Worm (Caenorhabditis elegans): Measurements from ENCODE around the gene mtl-1.

The mtl-1 gene

DNA sequence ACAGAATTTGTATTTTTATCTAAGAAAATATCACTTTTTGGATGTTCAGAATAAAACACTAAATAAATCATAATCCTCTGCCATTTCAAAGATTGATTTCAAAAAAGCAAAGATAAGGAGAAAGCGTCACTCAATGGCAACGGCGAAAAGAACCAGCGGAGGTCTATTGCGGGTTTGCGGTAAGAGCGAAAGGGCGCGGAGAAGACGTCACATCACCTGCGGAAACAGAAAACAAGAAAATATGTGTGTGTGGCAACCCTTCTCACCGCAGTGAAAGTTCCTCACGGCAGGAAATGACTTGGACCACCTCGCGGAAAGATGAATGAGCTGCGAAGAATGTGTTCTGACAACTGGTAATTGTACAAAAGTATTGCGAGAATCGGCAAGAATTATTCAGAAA lies 8.2 kb upstream of the mtl-1 start:
- TF ChIP-seq odd-2 (tag; optimal IDR thresholded peaks at IDR 0.05) (no peak), ceh-31 (tag; optimal IDR thresholded peaks at IDR 0.05) (no peak), Y22D7AL.16 (tag; optimal IDR thresholded peaks at IDR 0.05) (no peak), ceh-19 (GFP tag; optimal IDR thresholded peaks at IDR 0.05) (no peak), hlh-13 (GFP tag; optimal IDR thresholded peaks at IDR 0.05) (no peak), hlh-8 (tag; optimal IDR thresholded peaks at IDR 0.05) (no peak)

ce11 chrV:6699021-6699420 lies 7.4 kb upstream of the mtl-1 start:
- TF ChIP-seq C08G9.2 (tag; optimal IDR thresholded peaks at IDR 0.05) (no peak), lin-11 (tag; optimal IDR thresholded peaks at IDR 0.05) (no peak), sdc-2 (tag; optimal IDR thresholded peaks at IDR 0.05) (no peak), ceh-48 (tag; optimal IDR thresholded peaks at IDR 0.05) (no peak), gmeb-2 (tag; optimal IDR thresholded peaks at IDR 0.05) (no peak), ceh-45 (GFP tag; IDR thresholded peaks at IDR 0.05) (no peak), syd-9 (tag; optimal IDR thresholded peaks at IDR 0.05) (no peak), ztf-16 (tag; optimal IDR thresholded peaks at IDR 0.05) (no peak), ceh-19 (GFP tag; optimal IDR thresholded peaks at IDR 0.05) (no peak), T23F11.4 (GFP tag; optimal IDR thresholded peaks at IDR 0.05) (no peak), fkh-6 (tag; optimal IDR thresholded peaks at IDR 0.05) (no peak), ceh-6 (GFP tag; optimal IDR thresholded peaks at IDR 0.05) (no peak), lim-6 (tag; optimal IDR thresholded peaks at IDR 0.05) (no peak), ceh-24 (tag; optimal IDR thresholded peaks at IDR 0.05) (no peak), sox-2 (GFP tag; IDR thresholded peaks at IDR 0.05) (no peak), unc-86 (tag; optimal IDR thresholded peaks at IDR 0.05) (no peak)

- TF ChIP-seq lim-6 (tag; optimal IDR thresholded peaks at IDR 0.05), result no peak
- TF ChIP-seq hlh-13 (GFP tag; optimal IDR thresholded peaks at IDR 0.05), result no peak
- TF ChIP-seq ceh-18 (tag; optimal IDR thresholded peaks at IDR 0.05), result no peak
- no peak for TF ChIP-seq hlh-8 (tag; optimal IDR thresholded peaks at IDR 0.05)
- no peak for TF ChIP-seq pros-1 (tag; optimal IDR thresholded peaks at IDR 0.05)
- TF ChIP-seq unc-55 (GFP tag; optimal IDR thresholded peaks at IDR 0.05), result no peak
Measured at ce11 chrV:6697552-6697951, 5.9 kb upstream of the mtl-1 start, which contains the start of gene W02F12.2. TSS of gene W02F12.2 (minus strand) at chrV:6697652.

DNA sequence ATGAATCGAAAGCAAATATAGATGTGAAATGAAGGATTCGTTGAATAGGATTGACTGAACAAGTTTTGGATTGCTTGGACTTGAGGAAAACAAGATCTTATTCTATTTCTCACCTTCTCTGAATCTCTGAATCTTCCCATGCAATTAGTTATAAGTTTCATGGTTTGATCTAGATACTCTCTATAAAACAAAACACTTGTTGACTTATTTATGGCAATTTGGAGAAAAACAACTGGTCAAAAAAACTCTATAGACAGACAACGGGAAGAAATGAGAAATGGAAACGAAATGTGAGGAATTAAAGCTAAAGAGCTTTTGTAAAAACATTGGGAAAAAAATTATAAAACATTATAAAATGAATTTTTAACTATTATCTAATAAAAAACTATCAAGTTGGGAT lies 3.0 kb upstream of the mtl-1 start, which contains the start of gene W02F12.8:
TSS of gene W02F12.8 (minus strand) at position 101 of the 400 bp plus-strand sequence.
- TF ChIP-seq C38D4.7 (GFP tag; optimal IDR thresholded peaks at IDR 0.05) (no peak), pha-4 (tag; optimal IDR thresholded peaks at IDR 0.05) (no peak), pqm-1 (tag; optimal IDR thresholded peaks at IDR 0.05) (no peak), dve-1 (tag; optimal IDR thresholded peaks at IDR 0.05) (no peak), ceh-19 (GFP tag; optimal IDR thresholded peaks at IDR 0.05) (no peak), fax-1 (tag; optimal IDR thresholded peaks at IDR 0.05) (no peak), elt-4 (tag; optimal IDR thresholded peaks at IDR 0.05) (no peak), K09A11.1 (tag; optimal IDR thresholded peaks at IDR 0.05; ENCODE audit: insufficient read depth) (no peak), ceh-9 (tag; optimal IDR thresholded peaks at IDR 0.05) (no peak), hlh-8 (tag; optimal IDR thresholded peaks at IDR 0.05) (no peak), ceh-34 (tag; optimal IDR thresholded peaks at IDR 0.05) (no peak), unc-86 (tag; optimal IDR thresholded peaks at IDR 0.05) (no peak), elt-2 (tag; optimal IDR thresholded peaks at IDR 0.05) (no peak), syd-9 (tag; optimal IDR thresholded peaks at IDR 0.05) (no peak), zip-5 (tag; optimal IDR thresholded peaks at IDR 0.05) (no peak), nhr-232 (tag; optimal IDR thresholded peaks at IDR 0.05) (no peak), ceh-45 (GFP tag; IDR thresholded peaks at IDR 0.05) (no peak), ceh-48 (tag; optimal IDR thresholded peaks at IDR 0.05) (no peak), ceh-6 (GFP tag; optimal IDR thresholded peaks at IDR 0.05) (no peak), hlh-13 (GFP tag; optimal IDR thresholded peaks at IDR 0.05) (no peak)
